Worm (Caenorhabditis elegans) whole organism, late embryonic: ENCODE data around the gene lgc-25.

ENCODE experiments used
- ama-1 ChIP-seq: fragments of 150-350 bp; optimal IDR thresholded peaks from 2 replicates; lab custom pipeline; 2014
- ceh-24 ChIP-seq: sonication (generic microtip); optimal IDR thresholded peaks from 2 replicates; lab custom pipeline; 2016; ENCODE audit warnings: mild to moderate bottlenecking, missing genetic modification characterization, missing compliant biosample characterization
- ceh-34 ChIP-seq: sonication (generic microtip); optimal IDR thresholded peaks from 2 replicates; lab custom pipeline; 2016; ENCODE audit warnings: mild to moderate bottlenecking, missing genetic modification characterization, missing compliant biosample characterization
- dmd-4 ChIP-seq: sonication (generic microtip); optimal IDR thresholded peaks from 2 replicates; lab custom pipeline; 2016; ENCODE audit warnings: borderline replicate concordance, missing genetic modification characterization, missing compliant biosample characterization
- dve-1 ChIP-seq: sonication (generic microtip); optimal IDR thresholded peaks from 2 replicates; lab custom pipeline; 2017; ENCODE audit warnings: antibody characterized with exemption, mild to moderate bottlenecking, missing genetic modification characterization, missing compliant biosample characterization
- fkh-10 ChIP-seq: fragments of 150-350 bp; optimal IDR thresholded peaks from 2 replicates; lab custom pipeline; 2014; ENCODE audit warnings: missing biosample characterization, missing genetic modification reagents, missing genetic modification characterization
- mec-3 ChIP-seq: sonication (generic microtip); optimal IDR thresholded peaks from 2 replicates; lab custom pipeline; 2016; ENCODE audit warnings: borderline replicate concordance, missing genetic modification characterization, missing compliant biosample characterization
- nhr-232 ChIP-seq: sonication (generic microtip); optimal IDR thresholded peaks from 2 replicates; lab custom pipeline; 2016; ENCODE audit warnings: missing genetic modification characterization, missing compliant biosample characterization
- pat-9 ChIP-seq: fragments of 200-800 bp; sonication (Bioruptor generic); optimal IDR thresholded peaks from 2 replicates; lab custom pipeline; 2018; ENCODE audit warnings: mild to moderate bottlenecking, missing genetic modification characterization, moderate library complexity, missing compliant biosample characterization
- pqm-1 ChIP-seq: sonication (generic microtip); optimal IDR thresholded peaks from 2 replicates; lab custom pipeline; 2016; ENCODE audit warnings: missing genetic modification characterization, missing compliant biosample characterization
- sox-4 ChIP-seq: sonication (generic microtip); optimal IDR thresholded peaks from 2 replicates; lab custom pipeline; 2017; ENCODE audit warnings: mild to moderate bottlenecking, missing genetic modification characterization, inconsistent platforms, missing compliant biosample characterization
- tbx-7 ChIP-seq: sonication (generic microtip); optimal IDR thresholded peaks from 2 replicates; lab custom pipeline; 2016; ENCODE audit warnings: missing genotype, missing genetic modification characterization, missing compliant biosample characterization
- unc-86 ChIP-seq: sonication (generic microtip); optimal IDR thresholded peaks from 2 replicates; lab custom pipeline; 2016; ENCODE audit warnings: missing genetic modification characterization, missing compliant biosample characterization

- TF ChIP-seq tbx-7 (no peak), fkh-10 (no peak), dmd-4 (tag; lab: Kevin White, UChicago) (no peak), ceh-34 (tag; lab: Kevin White, UChicago) (no peak), sox-4 (tag; lab: Kevin White, UChicago) (no peak), dve-1 (tag; lab: Kevin White, UChicago) (no peak), ceh-24 (no peak), nhr-232 (tag; lab: Kevin White, UChicago) (no peak), ama-1 (lab: Kevin White, UChicago) (no peak), unc-86 (tag; lab: Kevin White, UChicago) (no peak), pat-9 (no peak), pqm-1 (tag; lab: Kevin White, UChicago) (no peak), mec-3 (no peak)
These were observed 2.7 kb upstream of the lgc-25 start, which contains the start of gene vha-20 for ce11 chrX:14164234-14164633.
